Worm (Caenorhabditis elegans) whole organism, late embryonic: ENCODE measurements around the gene clec-231.

Experiments used
- F13H6.1 ChIP-seq: sonication (generic microtip); optimal IDR thresholded peaks from 2 replicates; lab custom pipeline; 2016; ENCODE audit warnings: missing genetic modification characterization, missing compliant biosample characterization
- ama-1 ChIP-seq: fragments of 150-350 bp; optimal IDR thresholded peaks from 2 replicates; lab custom pipeline; 2014
- ceh-2 ChIP-seq: sonication (generic microtip); optimal IDR thresholded peaks from 2 replicates; lab custom pipeline; 2016; ENCODE audit warnings: missing genotype, missing genetic modification characterization, missing compliant biosample characterization
- ceh-24 ChIP-seq: sonication (generic microtip); optimal IDR thresholded peaks from 2 replicates; lab custom pipeline; 2016; ENCODE audit warnings: mild to moderate bottlenecking, missing genetic modification characterization, missing compliant biosample characterization
- ceh-30 ChIP-seq: fragments of 150-350 bp; optimal IDR thresholded peaks from 2 replicates; lab custom pipeline; 2014; ENCODE audit warnings: missing biosample characterization, missing genetic modification characterization
- ceh-9 ChIP-seq: sonication (generic microtip); optimal IDR thresholded peaks from 2 replicates; lab custom pipeline; 2016; ENCODE audit warnings: mild to moderate bottlenecking, missing genetic modification characterization, inconsistent platforms, missing compliant biosample characterization
- dve-1 ChIP-seq: sonication (generic microtip); optimal IDR thresholded peaks from 2 replicates; lab custom pipeline; 2017; ENCODE audit warnings: antibody characterized with exemption, mild to moderate bottlenecking, missing genetic modification characterization, missing compliant biosample characterization
- nfya-1 ChIP-seq: sonication (generic microtip); optimal IDR thresholded peaks from 2 replicates; lab custom pipeline; 2017; ENCODE audit warnings: missing genetic modification characterization, mild to moderate bottlenecking, missing compliant biosample characterization, antibody characterized with exemption, moderate library complexity
- pat-9 ChIP-seq: fragments of 200-800 bp; sonication (Bioruptor generic); optimal IDR thresholded peaks from 2 replicates; lab custom pipeline; 2018; ENCODE audit warnings: mild to moderate bottlenecking, missing genetic modification characterization, moderate library complexity, missing compliant biosample characterization
- pha-4 ChIP-seq: fragments of 150-350 bp; optimal IDR thresholded peaks from 2 replicates; lab custom pipeline; 2018; ENCODE audit warnings: missing biosample characterization, missing genetic modification reagents, missing genetic modification characterization
- ttx-3 ChIP-seq: sonication (generic microtip); optimal IDR thresholded peaks from 2 replicates; lab custom pipeline; 2016; ENCODE audit warnings: missing genetic modification reagents, missing genetic modification characterization, missing compliant biosample characterization

- TF ChIP-seq ama-1 (no peak), ceh-24 (tag; lab: Kevin White, UChicago) (no peak), pat-9 (no peak), nfya-1 (no peak), ceh-30 (tag; lab: Kevin White, UChicago) (no peak), pha-4 (no peak), F13H6.1 (tag; lab: Kevin White, UChicago) (no peak), ceh-9 (no peak), ceh-2 (tag; lab: Kevin White, UChicago) (no peak), dve-1 (tag; lab: Kevin White, UChicago) (no peak), ttx-3 (tag; lab: Kevin White, UChicago) (no peak)
These were observed 44.8 kb upstream of the clec-231 start, which contains the start of gene cyb-3 for ce11 chrV:15395347-15395746.
